Worm (Caenorhabditis elegans) whole organism, L1 larva: ENCODE measurements around the gene ssu-1.

Source experiments
- ama-1 ChIP-seq: fragments of 150-350 bp; optimal IDR thresholded peaks from 2 replicates; lab custom pipeline; 2014
- ceh-63 ChIP-seq: fragments of 200-800 bp; sonication (Bioruptor generic); optimal IDR thresholded peaks from 2 replicates; lab custom pipeline; 2018; ENCODE audit warnings: mild to moderate bottlenecking, missing genetic modification characterization, missing compliant biosample characterization
- ces-1 ChIP-seq: fragments of 150-350 bp; optimal IDR thresholded peaks from 2 replicates; lab custom pipeline; 2014; ENCODE audit warnings: missing biosample characterization, missing genetic modification reagents, missing genetic modification characterization
- egl-13 ChIP-seq: sonication (generic microtip); optimal IDR thresholded peaks from 2 replicates; lab custom pipeline; 2016; ENCODE audit warnings: missing genotype, missing genetic modification reagents, missing genetic modification characterization, missing compliant biosample characterization
- elt-2 ChIP-seq: sonication (generic microtip); optimal IDR thresholded peaks from 2 replicates; lab custom pipeline; 2016; ENCODE audit warnings: missing genetic modification characterization, mild to moderate bottlenecking, inconsistent platforms, missing compliant biosample characterization, missing genetic modification reagents
- fkh-10 ChIP-seq: sonication (generic microtip); optimal IDR thresholded peaks from 2 replicates; lab custom pipeline; 2017; ENCODE audit warnings: missing biosample characterization, missing genetic modification reagents, missing genetic modification characterization
- fos-1 ChIP-seq: fragments of 150-350 bp; optimal IDR thresholded peaks from 2 replicates; lab custom pipeline; 2014; ENCODE audit warnings: missing biosample characterization, missing genetic modification characterization
- grh-1 ChIP-seq: fragments of 200-800 bp; sonication (Bioruptor generic); IDR thresholded peaks from 2 replicates; pipeline ENCODE4 v1.3.6; 2022; ENCODE audit warnings: missing genetic modification reagents, missing genetic modification characterization, missing compliant biosample characterization
- lin-39 ChIP-seq: fragments of 150-350 bp; optimal IDR thresholded peaks from 2 replicates; lab custom pipeline; 2014; ENCODE audit warnings: missing biosample characterization, missing genetic modification reagents, missing genetic modification characterization
- nhr-77 ChIP-seq: fragments of 150-350 bp; optimal IDR thresholded peaks from 2 replicates; lab custom pipeline; 2014; ENCODE audit warnings: missing biosample characterization, missing genetic modification characterization
- skn-1 ChIP-seq: fragments of 150-350 bp; optimal IDR thresholded peaks from 2 replicates; lab custom pipeline; 2014; ENCODE audit warnings: missing biosample characterization, missing genetic modification characterization
- sptf-1 ChIP-seq: fragments of 150-350 bp; optimal IDR thresholded peaks from 2 replicates; lab custom pipeline; 2014; ENCODE audit warnings: missing biosample characterization, missing genetic modification characterization
- unc-62 ChIP-seq: fragments of 150-350 bp; optimal IDR thresholded peaks from 2 replicates; lab custom pipeline; 2014; ENCODE audit warnings: missing biosample characterization, missing genetic modification reagents, missing genetic modification characterization

DNA sequence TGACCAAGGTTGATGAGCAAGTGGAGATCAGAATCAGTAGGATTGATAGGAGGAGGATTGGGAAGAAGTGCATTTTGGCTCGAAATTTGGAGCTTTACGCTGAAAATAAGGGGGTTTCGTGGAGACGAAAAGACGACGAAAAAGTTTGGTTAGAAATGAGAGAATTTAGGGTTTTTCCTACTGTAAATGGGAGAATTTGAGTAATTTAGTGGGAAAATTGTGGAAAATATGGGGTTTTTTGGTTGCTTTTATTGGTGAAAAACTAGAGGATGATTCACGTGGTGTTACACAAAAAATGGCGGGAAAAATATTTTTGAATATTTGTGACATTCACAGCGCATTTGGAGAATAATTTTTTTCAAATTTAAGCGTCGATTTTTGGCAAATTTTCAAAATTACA lies 38.2 kb downstream of the ssu-1 start, which contains the start of gene nlp-69:
- no peak for TF ChIP-seq grh-1 (GFP tag; lab: Robert Waterston, UW)
- no peak for TF ChIP-seq egl-13 (tag; lab: Kevin White, UChicago)
- TF ChIP-seq sptf-1 (tag; lab: Kevin White, UChicago) = no peak
- no peak for TF ChIP-seq ces-1 (GFP tag; lab: Kevin White, UChicago)
- TF ChIP-seq ama-1 = no peak
- no peak for TF ChIP-seq skn-1 (tag; lab: Kevin White, UChicago)
- TF ChIP-seq fos-1 (tag; lab: Kevin White, UChicago) = no peak
- no peak for TF ChIP-seq ceh-63
- no peak for TF ChIP-seq lin-39 (tag; lab: Kevin White, UChicago)
- TF ChIP-seq fkh-10 (GFP tag; lab: Kevin White, UChicago) = no peak
- TF ChIP-seq nhr-77 (tag; lab: Kevin White, UChicago) = no peak
- no peak for TF ChIP-seq elt-2 (tag; lab: Kevin White, UChicago)
- TF ChIP-seq unc-62 (GFP tag; lab: Kevin White, UChicago) = no peak
